Fruit fly (Drosophila melanogaster) S2 (cell line): ENCODE data around the gene dpr16.

Experiments
- CG8478 ChIP-seq: fragments of >200 bp; optimal IDR thresholded peaks from 2 replicates; lab custom pipeline; 2018
- CTCF ChIP-seq, 2 experiments: fragments of >200 bp; optimal IDR thresholded peaks; 2 replicates each; lab custom pipeline; 2018

Gene dpr16

dm6 chr3R:5199581-5199980 lies 48.9 kb downstream of the dpr16 start:
- TF ChIP-seq CTCF (optimal IDR thresholded peaks at IDR 0.05; lab: Kevin White, UChicago) (no peak), CG8478 (lab: Kevin White, UChicago) (no peak)

- TF ChIP-seq CG8478 (lab: Kevin White, UChicago) (no peak), CTCF (optimal IDR thresholded peaks at IDR 0.05; lab: Kevin White, UChicago) (no peak)
Observed at dm6 chr3R:5203796-5204195, 53.1 kb downstream of the dpr16 start.

dm6 chr3R:5205319-5206033 lies 54.8 kb downstream of the dpr16 start:
- TF ChIP-seq CTCF (optimal IDR thresholded peaks at IDR 0.05; lab: Kevin White, UChicago) = no peak
- no peak for TF ChIP-seq CG8478 (lab: Kevin White, UChicago)

- TF ChIP-seq CTCF (optimal IDR thresholded peaks at IDR 0.05; lab: Kevin White, UChicago) (no peak), CG8478 (lab: Kevin White, UChicago) (no peak)
Observed at dm6 chr3R:5207277-5208114, 56.8 kb downstream of the dpr16 start.

dm6 chr3R:5208115-5208365 lies 57.3 kb downstream of the dpr16 start:
- TF ChIP-seq CTCF (optimal IDR thresholded peaks at IDR 0.05; lab: Kevin White, UChicago) (no peak), CG8478 (lab: Kevin White, UChicago) (no peak)

- TF ChIP-seq CG8478 (lab: Kevin White, UChicago) (no peak), CTCF (optimal IDR thresholded peaks at IDR 0.05; lab: Kevin White, UChicago) (no peak)
Observed at dm6 chr3R:5209481-5209880, 58.8 kb downstream of the dpr16 start.

dm6 chr3R:5211401-5211800 lies 60.7 kb downstream of the dpr16 start:
- TF ChIP-seq CTCF (optimal IDR thresholded peaks at IDR 0.05; lab: Kevin White, UChicago) (no peak), CG8478 (lab: Kevin White, UChicago) (no peak)

dm6 chr3R:5211901-5212758 lies 61.4 kb downstream of the dpr16 start:
- TF ChIP-seq CTCF (optimal IDR thresholded peaks at IDR 0.05; lab: Kevin White, UChicago) = no peak
- no peak for TF ChIP-seq CG8478 (lab: Kevin White, UChicago)

dm6 chr3R:5212759-5213053 lies 62.0 kb downstream of the dpr16 start:
- TF ChIP-seq CG8478 (lab: Kevin White, UChicago) (no peak), CTCF (optimal IDR thresholded peaks at IDR 0.05; lab: Kevin White, UChicago) (no peak)

- TF ChIP-seq CG8478 (lab: Kevin White, UChicago) = no peak
- TF ChIP-seq CTCF (optimal IDR thresholded peaks at IDR 0.05; lab: Kevin White, UChicago) = no peak
Observed at dm6 chr3R:5213309-5213708, 62.6 kb downstream of the dpr16 start.

dm6 chr3R:5214162-5214916 lies 63.6 kb downstream of the dpr16 start:
- TF ChIP-seq CTCF (optimal IDR thresholded peaks at IDR 0.05; lab: Kevin White, UChicago) = no peak
- TF ChIP-seq CG8478 (lab: Kevin White, UChicago) = no peak

- TF ChIP-seq CG8478 (lab: Kevin White, UChicago) (no peak), CTCF (optimal IDR thresholded peaks at IDR 0.05; lab: Kevin White, UChicago) (no peak)
Observed at dm6 chr3R:5215334-5216307, 64.9 kb downstream of the dpr16 start.

dm6 chr3R:5216308-5216765 lies 65.6 kb downstream of the dpr16 start:
- no peak for TF ChIP-seq CG8478 (lab: Kevin White, UChicago)
- TF ChIP-seq CTCF (optimal IDR thresholded peaks at IDR 0.05; lab: Kevin White, UChicago) = peak; percentile 82 to 85
